Fruit fly (Drosophila melanogaster) whole organism, prepupa: ENCODE measurements around the gene htt.
"Not testable (repeated sequence)": the region's sequence is repeated elsewhere in the genome, so short reads cannot be mapped to it uniquely, and the experiment has no call there.

Experiments used
- CG10631 ChIP-seq: fragments of 200-800 bp; sonication (Bioruptor generic); optimal IDR thresholded peaks from 2 replicates; lab custom pipeline; 2016; ENCODE audit warnings: missing biosample characterization, missing genetic modification characterization
- CG11294 ChIP-seq: fragments of 200-800 bp; sonication (Bioruptor generic); IDR thresholded peaks from 2 replicates; pipeline ENCODE4 v1.3.6; 2022; ENCODE audit warnings: missing biosample characterization, missing genetic modification characterization
- CG11762 ChIP-seq: fragments of 200-800 bp; sonication (Bioruptor generic); optimal IDR thresholded peaks from 3 replicates; lab custom pipeline; 2016; ENCODE audit warnings: missing biosample characterization, missing genetic modification characterization; ENCODE audit not compliant: insufficient read depth
- CG32006 ChIP-seq: fragments of 200-800 bp; sonication (Bioruptor generic); optimal IDR thresholded peaks from 3 replicates; lab custom pipeline; 2017; ENCODE audit warnings: missing biosample characterization, mild to moderate bottlenecking, missing genetic modification characterization
- CG34406 ChIP-seq: fragments of 200-800 bp; sonication (Bioruptor generic); optimal IDR thresholded peaks from 3 replicates; lab custom pipeline; 2016; ENCODE audit warnings: missing biosample characterization, missing genetic modification characterization
- CG7368 ChIP-seq: fragments of 200-800 bp; sonication (Bioruptor generic); optimal IDR thresholded peaks from 3 replicates; lab custom pipeline; 2016; ENCODE audit warnings: missing biosample characterization, missing genetic modification characterization
- CG8319 ChIP-seq: fragments of 200-800 bp; sonication (Bioruptor generic); optimal IDR thresholded peaks from 3 replicates; lab custom pipeline; 2016; ENCODE audit warnings: missing biosample characterization, missing genetic modification characterization
- CG8632 ChIP-seq: fragments of 200-800 bp; sonication (Bioruptor generic); optimal IDR thresholded peaks from 3 replicates; lab custom pipeline; 2016; ENCODE audit warnings: missing biosample characterization, missing genetic modification characterization
- Eip93F ChIP-seq: fragments of 200-800 bp; sonication (Bioruptor generic); optimal IDR thresholded peaks from 2 replicates; lab custom pipeline; 2016; ENCODE audit warnings: missing biosample characterization, mild to moderate bottlenecking, missing genetic modification characterization
- Ets21C ChIP-seq: fragments of 200-800 bp; sonication (Bioruptor generic); optimal IDR thresholded peaks from 3 replicates; lab custom pipeline; 2016; ENCODE audit warnings: missing biosample characterization, missing genetic modification characterization
- Gug ChIP-seq: fragments of 200-800 bp; sonication (Bioruptor generic); IDR thresholded peaks from 2 replicates; pipeline ENCODE4 v1.3.6; 2022; ENCODE audit warnings: missing biosample characterization, missing genetic modification characterization
- Hr38 ChIP-seq: sonication (Bioruptor generic); optimal IDR thresholded peaks from 2 replicates; lab custom pipeline; 2016; ENCODE audit warnings: missing biosample characterization, missing genetic modification characterization
- Lpt ChIP-seq: fragments of 200-800 bp; sonication (Bioruptor generic); optimal IDR thresholded peaks from 3 replicates; lab custom pipeline; 2016; ENCODE audit warnings: missing biosample characterization, missing genetic modification characterization
- Smox ChIP-seq: fragments of 200-800 bp; sonication (Bioruptor generic); optimal IDR thresholded peaks from 3 replicates; lab custom pipeline; 2016; ENCODE audit warnings: missing biosample characterization, missing genetic modification characterization
- Sox15 ChIP-seq: fragments of 200-800 bp; sonication (Bioruptor generic); optimal IDR thresholded peaks from 3 replicates; lab custom pipeline; 2016; ENCODE audit warnings: missing biosample characterization, missing genetic modification characterization
- achi ChIP-seq: fragments of 200-800 bp; sonication (Bioruptor generic); optimal IDR thresholded peaks from 3 replicates; lab custom pipeline; 2016; ENCODE audit warnings: missing biosample characterization, missing genetic modification characterization
- dac ChIP-seq: fragments of 200-800 bp; sonication (Bioruptor generic); optimal IDR thresholded peaks from 2 replicates; lab custom pipeline; 2017; ENCODE audit warnings: missing biosample characterization, mild to moderate bottlenecking, missing genetic modification characterization
- dsx ChIP-seq: fragments of 200-800 bp; optimal IDR thresholded peaks from 3 replicates; lab custom pipeline; 2019; ENCODE audit warnings: missing biosample characterization, mild to moderate bottlenecking, missing genetic modification characterization, moderate library complexity; ENCODE audit not compliant: poor library complexity, severe bottlenecking
- fkh ChIP-seq: fragments of 200-800 bp; sonication (Bioruptor generic); optimal IDR thresholded peaks from 3 replicates; lab custom pipeline; 2017; ENCODE audit warnings: missing biosample characterization, mild to moderate bottlenecking, missing genetic modification characterization, moderate library complexity
- lz ChIP-seq: fragments of 200-800 bp; sonication (Bioruptor generic); optimal IDR thresholded peaks from 3 replicates; lab custom pipeline; 2016; ENCODE audit warnings: missing biosample characterization, missing genetic modification characterization
- pdm3 ChIP-seq: fragments of 200-800 bp; sonication (Bioruptor generic); optimal IDR thresholded peaks from 3 replicates; lab custom pipeline; 2016; ENCODE audit warnings: missing biosample characterization, missing genetic modification characterization
- svp ChIP-seq: fragments of 200-800 bp; sonication (Bioruptor generic); peaks from one replicate; lab custom pipeline; 2016; ENCODE audit warnings: missing biosample characterization, missing genetic modification characterization
- topi ChIP-seq: fragments of 200-800 bp; sonication (Bioruptor generic); optimal IDR thresholded peaks from 3 replicates; lab custom pipeline; 2016; ENCODE audit warnings: missing biosample characterization, missing genetic modification characterization

Gene htt

DNA sequence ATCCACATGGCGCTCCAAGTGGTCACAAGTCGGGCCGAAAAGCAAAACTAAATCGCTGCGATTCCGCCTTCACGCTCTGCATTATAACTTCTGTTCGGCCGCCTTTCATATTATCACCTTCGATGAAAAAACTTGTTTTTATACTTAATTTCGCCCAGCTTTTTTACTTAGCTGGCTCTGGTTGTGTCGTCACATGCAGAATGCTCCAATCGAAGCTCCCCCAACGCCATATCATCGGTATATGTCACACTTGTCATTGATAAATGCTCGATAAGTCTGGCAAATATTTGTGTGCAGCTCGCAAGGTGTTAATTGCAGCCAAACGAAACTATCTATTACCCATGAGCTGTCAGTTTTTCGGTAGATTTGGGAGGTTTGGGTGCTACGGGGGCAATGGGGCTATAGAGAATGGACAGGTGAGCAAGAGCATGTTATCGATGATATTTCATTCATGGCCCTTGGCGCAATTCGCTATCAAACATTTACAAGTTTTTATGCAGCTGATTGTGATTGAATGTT, 55.6 kb downstream of the htt start, which contains the start of gene CG10000:
Gene CG10000, minus strand, starts transcription at position 51 of the 519 bp plus-strand sequence.
- TF ChIP-seq CG34406 (no peak), fkh (GFP tag; lab: Kevin White, UChicago) (peak; percentile 59)

- TF ChIP-seq CG8632 (GFP tag; lab: Kevin White, UChicago): no peak
- no peak for TF ChIP-seq CG32006 (GFP tag; lab: Kevin White, UChicago)
- no peak for TF ChIP-seq svp (GFP tag; lab: Kevin White, UChicago)
- TF ChIP-seq achi: no peak
- TF ChIP-seq CG10631: no peak
- no peak for TF ChIP-seq dsx (GFP tag; lab: Kevin White, UChicago)
- TF ChIP-seq Lpt: no peak
- TF ChIP-seq Eip93F (GFP tag; lab: Kevin White, UChicago): no peak
- no peak for TF ChIP-seq CG34406
Measured at dm6 chr3R:28756879-28757278, 60.8 kb downstream of the htt start, which contains the start of gene CG9997. CG9997 (minus strand) TSS chr3R:28756979.

dm6 chr3R:28758134-28758533, 62.1 kb downstream of the htt start, which contains the start of gene aqrs:
aqrs (minus strand) TSS chr3R:28758234.
- not testable (repeated sequence) for TF ChIP-seq Ets21C; dac (GFP tag; lab: Kevin White, UChicago); Gug (GFP tag; lab: Robert Waterston, UW)

dm6 chr3R:28775703-28776102, 79.7 kb downstream of the htt start:
- TF ChIP-seq CG32006 (GFP tag; lab: Kevin White, UChicago) (no peak), pdm3 (no peak), CG7368 (GFP tag; lab: Kevin White, UChicago) (no peak), dac (GFP tag; lab: Kevin White, UChicago) (no peak), topi (no peak), lz (GFP tag; lab: Kevin White, UChicago) (no peak), Hr38 (GFP tag; lab: Kevin White, UChicago) (no peak), CG11762 (GFP tag; lab: Kevin White, UChicago) (no peak), Sox15 (GFP tag; lab: Kevin White, UChicago) (no peak), CG8319 (GFP tag; lab: Kevin White, UChicago) (no peak), Smox (GFP tag; lab: Kevin White, UChicago) (no peak), CG11294 (GFP tag; lab: Robert Waterston, UW) (no peak), Lpt (no peak), Gug (GFP tag; lab: Robert Waterston, UW) (no peak)
